Worm (Caenorhabditis elegans) whole organism, young adult: ENCODE measurements around the gene srj-27.

ENCODE experiments used
- athp-1 ChIP-seq: sonication (generic microtip); optimal IDR thresholded peaks from 2 replicates; lab custom pipeline; 2017; ENCODE audit warnings: mild to moderate bottlenecking, missing genetic modification characterization, missing compliant biosample characterization
- cebp-1 ChIP-seq, 2 experiments: fragments of 200-800 bp in 1 of 2; sonication (Bioruptor generic) in 1 of 2; sonication (generic microtip) in 1 of 2; IDR thresholded peaks in 1 of 2; optimal IDR thresholded peaks in 1 of 2; 2 replicates each; pipeline versions ENCODE4 v1.3.6 to Lab custom; 2017 to 2022; ENCODE audit warnings: missing compliant biosample characterization in 2 of 2, missing genetic modification characterization in 2 of 2, mild to moderate bottlenecking in 1 of 2, missing genetic modification reagents in 1 of 2, moderate library complexity in 1 of 2
- die-1 ChIP-seq: sonication (generic microtip); optimal IDR thresholded peaks from 2 replicates; lab custom pipeline; 2016; ENCODE audit warnings: missing genotype, mild to moderate bottlenecking, missing genetic modification characterization, missing compliant biosample characterization
- nhr-90 ChIP-seq: sonication (generic microtip); optimal IDR thresholded peaks from 2 replicates; lab custom pipeline; 2016; ENCODE audit warnings: missing genotype, mild to moderate bottlenecking, missing genetic modification characterization, missing compliant biosample characterization
- rcor-1 ChIP-seq: fragments of 200-800 bp; sonication (Bioruptor generic); IDR thresholded peaks from 2 replicates; pipeline ENCODE4 v1.3.6; 2022; ENCODE audit warnings: missing genetic modification reagents, missing genetic modification characterization, missing compliant biosample characterization
- sea-2 ChIP-seq: fragments of 200-800 bp; sonication (Bioruptor generic); IDR thresholded peaks from 2 replicates; pipeline ENCODE4 v1.3.6; 2022; ENCODE audit warnings: missing genetic modification characterization, missing compliant biosample characterization
- snpc-4 ChIP-seq, 5 experiments: fragments of 150-350 bp in 1 of 5; sonication (generic microtip) in 4 of 5; optimal IDR thresholded peaks; 2 replicates each; lab custom pipeline; 2014 to 2018; ENCODE audit warnings: missing genetic modification characterization in 5 of 5, missing biosample characterization in 3 of 5, antibody characterized with exemption in 2 of 5, mild to moderate bottlenecking in 2 of 5, missing compliant biosample characterization in 2 of 5, missing genotype in 2 of 5, moderate library complexity in 2 of 5, missing genetic modification reagents in 1 of 5
- somi-1 ChIP-seq: fragments of 200-800 bp; sonication (Bioruptor generic); optimal IDR thresholded peaks from 2 replicates; lab custom pipeline; 2018; ENCODE audit warnings: mild to moderate bottlenecking, missing genetic modification characterization, missing compliant biosample characterization
- zim-3 ChIP-seq: sonication (generic microtip); optimal IDR thresholded peaks from 2 replicates; lab custom pipeline; 2017; ENCODE audit warnings: mild to moderate bottlenecking, missing genetic modification characterization, moderate library complexity, missing compliant biosample characterization

DNA sequence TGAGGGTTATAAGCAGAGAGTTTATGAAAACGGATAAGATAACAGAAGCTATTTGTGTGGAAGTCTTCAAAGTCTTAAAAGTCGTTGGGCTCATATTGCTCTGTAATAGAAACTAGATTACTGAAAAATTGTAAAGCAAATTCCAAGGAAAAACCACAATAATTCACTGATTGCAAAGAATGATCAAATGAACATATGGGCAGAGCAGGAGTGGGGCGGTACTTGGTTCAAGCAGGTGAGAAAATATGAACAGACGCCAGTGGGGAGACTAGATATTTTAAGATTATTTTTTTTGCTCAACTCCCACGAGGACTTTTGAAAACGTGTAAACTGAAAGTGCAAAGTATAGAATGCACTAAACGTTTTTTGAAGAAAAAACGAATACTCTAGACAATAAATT is 5.1 kb upstream of the srj-27 start, which contains the start of gene str-171:
- TF ChIP-seq snpc-4 (GFP tag; optimal IDR thresholded peaks at IDR 0.05; lab: Kevin White, UChicago) (no peak), snpc-4 (tag; optimal IDR thresholded peaks at IDR 0.05; lab: Kevin White, UChicago) (no peak), somi-1 (GFP tag; lab: Kevin White, UChicago) (no peak), zim-3 (no peak), die-1 (tag; lab: Kevin White, UChicago) (no peak), rcor-1 (GFP tag; lab: Robert Waterston, UW) (no peak), cebp-1 (GFP tag; IDR thresholded peaks at IDR 0.05; lab: Robert Waterston, UW) (no peak), cebp-1 (tag; optimal IDR thresholded peaks at IDR 0.05; lab: Kevin White, UChicago) (no peak), sea-2 (GFP tag; lab: Robert Waterston, UW) (no peak), athp-1 (tag; lab: Kevin White, UChicago) (no peak), nhr-90 (no peak)
